Fruit fly (Drosophila melanogaster): ENCODE measurements around the gene CAH3.

CAH3 gene

dm6 chrX:8661162-8661807 is 19.8 kb upstream of the CAH3 start:
- TF ChIP-seq usp (GFP tag; optimal IDR thresholded peaks at IDR 0.05) (no peak), EcR (GFP tag; optimal IDR thresholded peaks at IDR 0.05) (no peak), pan (optimal IDR thresholded peaks at IDR 0.05) (no peak), Dll (optimal IDR thresholded peaks at IDR 0.05) (peak; percentile 57)

dm6 chrX:8662247-8662646 is 18.8 kb upstream of the CAH3 start:
- TF ChIP-seq CG8478 (optimal IDR thresholded peaks at IDR 0.05) = no peak

- no peak for TF ChIP-seq Dll (optimal IDR thresholded peaks at IDR 0.05)
- TF ChIP-seq usp (GFP tag; optimal IDR thresholded peaks at IDR 0.05) = no peak
Measured at dm6 chrX:8663795-8664194, 17.3 kb upstream of the CAH3 start.

dm6 chrX:8665576-8666297 is 15.3 kb upstream of the CAH3 start:
- TF ChIP-seq CG8478 (optimal IDR thresholded peaks at IDR 0.05) (no peak), psq (optimal IDR thresholded peaks at IDR 0.05) (no peak), usp (GFP tag; optimal IDR thresholded peaks at IDR 0.05) (no peak), Dll (optimal IDR thresholded peaks at IDR 0.05) (no peak), pan (optimal IDR thresholded peaks at IDR 0.05) (no peak), EcR (GFP tag; optimal IDR thresholded peaks at IDR 0.05) (no peak)

- no peak for TF ChIP-seq psq (optimal IDR thresholded peaks at IDR 0.05)
- TF ChIP-seq Dll (optimal IDR thresholded peaks at IDR 0.05) = no peak
- no peak for TF ChIP-seq EcR (GFP tag; optimal IDR thresholded peaks at IDR 0.05)
- no peak for TF ChIP-seq CG8478 (optimal IDR thresholded peaks at IDR 0.05)
- no peak for TF ChIP-seq usp (GFP tag; optimal IDR thresholded peaks at IDR 0.05)
- TF ChIP-seq pan (optimal IDR thresholded peaks at IDR 0.05) = no peak
Measured at dm6 chrX:8667070-8667469, 14.0 kb upstream of the CAH3 start.

dm6 chrX:8667709-8668108 is 13.3 kb upstream of the CAH3 start:
- TF ChIP-seq pan (optimal IDR thresholded peaks at IDR 0.05) (peak; percentile 11), usp (GFP tag; optimal IDR thresholded peaks at IDR 0.05) (no peak), psq (optimal IDR thresholded peaks at IDR 0.05) (no peak)

- TF ChIP-seq psq (optimal IDR thresholded peaks at IDR 0.05) (no peak), EcR (GFP tag; optimal IDR thresholded peaks at IDR 0.05) (no peak), Dll (optimal IDR thresholded peaks at IDR 0.05) (no peak), pan (optimal IDR thresholded peaks at IDR 0.05) (no peak), usp (GFP tag; optimal IDR thresholded peaks at IDR 0.05) (no peak), CG8478 (optimal IDR thresholded peaks at IDR 0.05) (no peak)
Measured at dm6 chrX:8669434-8669833, 11.6 kb upstream of the CAH3 start.

dm6 chrX:8671348-8672298 is 9.4 kb upstream of the CAH3 start:
- TF ChIP-seq Dll (optimal IDR thresholded peaks at IDR 0.05) (no peak), pan (optimal IDR thresholded peaks at IDR 0.05) (no peak), CG8478 (optimal IDR thresholded peaks at IDR 0.05) (no peak), EcR (GFP tag; optimal IDR thresholded peaks at IDR 0.05) (no peak), usp (GFP tag; optimal IDR thresholded peaks at IDR 0.05) (no peak), psq (optimal IDR thresholded peaks at IDR 0.05) (no peak)

- no peak for TF ChIP-seq pan (optimal IDR thresholded peaks at IDR 0.05)
- TF ChIP-seq EcR (GFP tag; optimal IDR thresholded peaks at IDR 0.05) = no peak
- no peak for TF ChIP-seq psq (optimal IDR thresholded peaks at IDR 0.05)
- no peak for TF ChIP-seq Dll (optimal IDR thresholded peaks at IDR 0.05)
- no peak for TF ChIP-seq usp (GFP tag; optimal IDR thresholded peaks at IDR 0.05)
- TF ChIP-seq CG8478 (optimal IDR thresholded peaks at IDR 0.05) = no peak
Measured at dm6 chrX:8676631-8677224, 4.3 kb upstream of the CAH3 start, which contains the start of gene Rubicon. Rubicon (plus strand) TSS chrX:8677063.

dm6 chrX:8677434-8677833 is 3.6 kb upstream of the CAH3 start:
- TF ChIP-seq Dll (optimal IDR thresholded peaks at IDR 0.05) (no peak), EcR (GFP tag; optimal IDR thresholded peaks at IDR 0.05) (no peak), psq (optimal IDR thresholded peaks at IDR 0.05) (no peak), usp (GFP tag; optimal IDR thresholded peaks at IDR 0.05) (no peak), pan (optimal IDR thresholded peaks at IDR 0.05) (no peak)

- TF ChIP-seq CG8478 (optimal IDR thresholded peaks at IDR 0.05) = no peak
- TF ChIP-seq pan (optimal IDR thresholded peaks at IDR 0.05) = no peak
- TF ChIP-seq usp (GFP tag; optimal IDR thresholded peaks at IDR 0.05) = no peak
Measured at dm6 chrX:8681822-8682632, 975 bp downstream of the CAH3 start.
